Fruit fly (Drosophila melanogaster) whole organism, embryonic: Measurements from ENCODE around the gene CG5214.

ENCODE experiments used
- Abd-B ChIP-seq: fragments of 200-800 bp; sonication (Bioruptor generic); optimal IDR thresholded peaks from 2 replicates; lab custom pipeline; 2018; ENCODE audit warnings: missing biosample characterization, mild to moderate bottlenecking, missing genetic modification characterization, moderate library complexity
- BtbVII ChIP-seq: fragments of 200-800 bp; sonication (Bioruptor generic); optimal IDR thresholded peaks from 3 replicates; lab custom pipeline; 2017; ENCODE audit warnings: missing biosample characterization, mild to moderate bottlenecking, missing genetic modification characterization
- CG10654 ChIP-seq: fragments of 200-800 bp; sonication (Bioruptor generic); optimal IDR thresholded peaks from 2 replicates; lab custom pipeline; 2016; ENCODE audit warnings: missing biosample characterization, missing genetic modification characterization
- CG11456 ChIP-seq: fragments of 200-800 bp; sonication (Bioruptor generic); IDR thresholded peaks from 3 replicates; pipeline ENCODE4 v1.3.6; 2022; ENCODE audit warnings: missing biosample characterization, missing genetic modification characterization
- CG12299 ChIP-seq: fragments of 200-800 bp; sonication (Bioruptor generic); optimal IDR thresholded peaks from 2 replicates; lab custom pipeline; 2018; ENCODE audit warnings: missing biosample characterization, mild to moderate bottlenecking, missing genetic modification characterization
- CG13123 ChIP-seq: fragments of 200-800 bp; sonication (Bioruptor generic); optimal IDR thresholded peaks from 2 replicates; lab custom pipeline; 2016; ENCODE audit warnings: missing biosample characterization, missing genetic modification characterization
- CG13287 ChIP-seq: fragments of 200-800 bp; sonication (Bioruptor generic); IDR thresholded peaks from 2 replicates; pipeline ENCODE4 v1.3.6; 2022; ENCODE audit warnings: missing biosample characterization, missing genetic modification characterization; ENCODE audit not compliant: partially characterized antibody
- CG14441 ChIP-seq: fragments of 200-800 bp; sonication (Bioruptor generic); IDR thresholded peaks from 2 replicates; pipeline ENCODE4 v1.3.6; 2022; ENCODE audit warnings: missing biosample characterization, missing genetic modification characterization
- CG14710 ChIP-seq: fragments of 200-800 bp; sonication (Bioruptor generic); optimal IDR thresholded peaks from 3 replicates; lab custom pipeline; 2019; ENCODE audit warnings: missing biosample characterization, mild to moderate bottlenecking, missing genetic modification characterization, moderate library complexity
- CG15011 ChIP-seq: fragments of 200-800 bp; sonication (Bioruptor generic); optimal IDR thresholded peaks from 3 replicates; lab custom pipeline; 2018; ENCODE audit warnings: missing biosample characterization, mild to moderate bottlenecking, missing genetic modification characterization
- CG1529 ChIP-seq: fragments of 200-800 bp; sonication (Bioruptor generic); optimal IDR thresholded peaks from 3 replicates; lab custom pipeline; 2018; ENCODE audit warnings: missing biosample characterization, missing genetic modification characterization
- CG15479 ChIP-seq: fragments of 200-800 bp; sonication (Bioruptor generic); optimal IDR thresholded peaks from 3 replicates; lab custom pipeline; 2019; ENCODE audit warnings: missing biosample characterization, mild to moderate bottlenecking, missing genetic modification characterization, moderate library complexity
- CG17359 ChIP-seq: fragments of 200-800 bp; sonication (Bioruptor generic); optimal IDR thresholded peaks from 3 replicates; lab custom pipeline; 2018; ENCODE audit warnings: missing biosample characterization, mild to moderate bottlenecking, missing genetic modification characterization, moderate library complexity
- CG18764 ChIP-seq: fragments of 200-800 bp; sonication (Bioruptor generic); optimal IDR thresholded peaks from 3 replicates; lab custom pipeline; 2016; ENCODE audit warnings: missing biosample characterization, missing genetic modification characterization
- CG30403 ChIP-seq: fragments of 200-800 bp; sonication (Bioruptor generic); optimal IDR thresholded peaks from 3 replicates; lab custom pipeline; 2016; ENCODE audit warnings: missing biosample characterization, missing genetic modification characterization
- CG4282 ChIP-seq: fragments of 200-800 bp; sonication (Bioruptor generic); optimal IDR thresholded peaks from 2 replicates; lab custom pipeline; 2016; ENCODE audit warnings: missing biosample characterization, missing genetic modification characterization
- CG6272 ChIP-seq: fragments of 200-800 bp; sonication (Bioruptor generic); IDR thresholded peaks from 2 replicates; pipeline ENCODE4 v1.3.6; 2022; ENCODE audit warnings: missing biosample characterization, missing genetic modification characterization
- CG6689 ChIP-seq: fragments of 200-800 bp; sonication (Bioruptor generic); IDR thresholded peaks from 2 replicates; pipeline ENCODE4 v1.3.6; 2022; ENCODE audit warnings: missing biosample characterization, missing genetic modification characterization
- CG7372 ChIP-seq: fragments of 200-800 bp; sonication (Bioruptor generic); IDR thresholded peaks from 2 replicates; pipeline ENCODE4 v1.3.6; 2022; ENCODE audit warnings: missing biosample characterization, missing genetic modification characterization
- CG7556 ChIP-seq: fragments of 200-800 bp; sonication (Bioruptor generic); optimal IDR thresholded peaks from 2 replicates; lab custom pipeline; 2017; ENCODE audit warnings: missing biosample characterization, mild to moderate bottlenecking, missing genetic modification characterization
- Camta ChIP-seq: fragments of 200-800 bp; sonication (Bioruptor generic); optimal IDR thresholded peaks from 2 replicates; lab custom pipeline; 2016; ENCODE audit warnings: missing biosample characterization, missing genetic modification characterization
- D ChIP-seq, 2 experiments: fragments of 200-800 bp in 1 of 2; fragments of >200 bp in 1 of 2; sonication (Bioruptor generic) in 1 of 2; optimal IDR thresholded peaks; 2 replicates in 1 of 2; 3 replicates in 1 of 2; lab custom pipeline; 2017; ENCODE audit warnings: mild to moderate bottlenecking in 1 of 2, missing biosample characterization in 1 of 2, missing genetic modification characterization in 1 of 2, missing genetic modification reagents in 1 of 2
- Dek ChIP-seq: fragments of 200-800 bp; sonication (Bioruptor generic); optimal IDR thresholded peaks from 3 replicates; lab custom pipeline; 2019; ENCODE audit warnings: missing biosample characterization, mild to moderate bottlenecking, missing genetic modification characterization, moderate library complexity
- Drgx ChIP-seq: fragments of 200-800 bp; sonication (Bioruptor generic); IDR thresholded peaks from 2 replicates; pipeline ENCODE4 v1.3.6; 2022; ENCODE audit warnings: missing biosample characterization, missing genetic modification characterization
- H2.0 ChIP-seq: fragments of 200-800 bp; sonication (Bioruptor generic); IDR thresholded peaks from 2 replicates; pipeline ENCODE4 v1.3.6; 2022; ENCODE audit warnings: missing biosample characterization, missing genetic modification characterization
- HHEX ChIP-seq: fragments of 200-800 bp; sonication (Bioruptor generic); optimal IDR thresholded peaks from 3 replicates; lab custom pipeline; 2017; ENCODE audit warnings: missing biosample characterization, mild to moderate bottlenecking, missing genetic modification characterization, missing genetic modification reagents
- Kr ChIP-seq: fragments of 200-800 bp; sonication (Bioruptor generic); optimal IDR thresholded peaks from 2 replicates; lab custom pipeline; 2017; ENCODE audit warnings: missing biosample characterization, mild to moderate bottlenecking, missing genetic modification characterization
- MTF-1 ChIP-seq: fragments of 200-800 bp; sonication (Bioruptor generic); optimal IDR thresholded peaks from 2 replicates; lab custom pipeline; 2018; ENCODE audit warnings: missing biosample characterization, mild to moderate bottlenecking, missing genetic modification characterization, borderline replicate concordance
- Opbp ChIP-seq: fragments of 200-800 bp; sonication (Bioruptor generic); IDR thresholded peaks from 3 replicates; pipeline ENCODE4 v1.3.6; 2022; ENCODE audit warnings: missing biosample characterization, missing genetic modification characterization; ENCODE audit not compliant: partially characterized antibody
- Rfx ChIP-seq: fragments of 200-800 bp; sonication (Bioruptor generic); IDR thresholded peaks from 2 replicates; pipeline ENCODE4 v1.3.6; 2022; ENCODE audit warnings: missing biosample characterization, missing genetic modification characterization
- Vsx1 ChIP-seq: fragments of 200-800 bp; sonication (Bioruptor generic); optimal IDR thresholded peaks from 2 replicates; lab custom pipeline; 2017; ENCODE audit warnings: missing biosample characterization, mild to moderate bottlenecking, missing genetic modification characterization, missing genetic modification reagents
- bbx ChIP-seq: fragments of 200-800 bp; sonication (Bioruptor generic); IDR thresholded peaks from 2 replicates; pipeline ENCODE4 v1.3.6; 2022; ENCODE audit warnings: missing biosample characterization, missing genetic modification characterization; ENCODE audit not compliant: partially characterized antibody
- btn ChIP-seq: fragments of 200-800 bp; sonication (Bioruptor generic); optimal IDR thresholded peaks from 2 replicates; lab custom pipeline; 2016; ENCODE audit warnings: missing biosample characterization, missing genetic modification characterization
- chinmo ChIP-seq: fragments of 200-800 bp; sonication (Bioruptor generic); IDR thresholded peaks from 4 replicates; pipeline ENCODE4 v1.3.6; 2022; ENCODE audit warnings: missing biosample characterization, missing genetic modification characterization; ENCODE audit not compliant: partially characterized antibody
- chn ChIP-seq: fragments of 200-800 bp; sonication (Bioruptor generic); optimal IDR thresholded peaks from 2 replicates; lab custom pipeline; 2016; ENCODE audit warnings: missing biosample characterization, missing genetic modification characterization
- disco-r ChIP-seq: fragments of 200-800 bp; sonication (Bioruptor generic); optimal IDR thresholded peaks from 2 replicates; lab custom pipeline; 2016; ENCODE audit warnings: missing biosample characterization, missing genetic modification characterization
- esg ChIP-seq: fragments of 200-800 bp; sonication (Bioruptor generic); conservative IDR thresholded peaks from 2 replicates; pipeline ENCODE4 v1.3.6; 2022; ENCODE audit warnings: missing biosample characterization, missing genetic modification characterization
- fu2 ChIP-seq: fragments of 200-800 bp; sonication (Bioruptor generic); optimal IDR thresholded peaks from 2 replicates; lab custom pipeline; 2016; ENCODE audit warnings: missing biosample characterization, missing genetic modification characterization
- gro ChIP-seq: fragments of 200-800 bp; sonication (Bioruptor generic); optimal IDR thresholded peaks from 2 replicates; lab custom pipeline; 2016; ENCODE audit warnings: missing biosample characterization, missing genetic modification characterization
- hb ChIP-seq: fragments of 200-800 bp; sonication (Bioruptor generic); IDR thresholded peaks from 3 replicates; pipeline ENCODE4 v1.3.6; 2022; ENCODE audit warnings: missing biosample characterization, missing genetic modification characterization; ENCODE audit not compliant: partially characterized antibody
- knrl ChIP-seq: fragments of 200-800 bp; sonication (Bioruptor generic); IDR thresholded peaks from 3 replicates; pipeline ENCODE4 v1.3.6; 2022; ENCODE audit warnings: missing biosample characterization, missing genetic modification characterization; ENCODE audit not compliant: partially characterized antibody
- luna ChIP-seq: fragments of 200-800 bp; sonication (Bioruptor generic); optimal IDR thresholded peaks from 2 replicates; lab custom pipeline; 2016; ENCODE audit warnings: missing biosample characterization, missing genetic modification characterization
- mam ChIP-seq: fragments of 200-800 bp; sonication (Bioruptor generic); optimal IDR thresholded peaks from 3 replicates; lab custom pipeline; 2016; ENCODE audit warnings: missing biosample characterization, missing genetic modification characterization
- nom ChIP-seq: fragments of 200-800 bp; sonication (Bioruptor generic); optimal IDR thresholded peaks from 2 replicates; lab custom pipeline; 2017; ENCODE audit warnings: missing biosample characterization, missing genetic modification characterization, mild to moderate bottlenecking, moderate library complexity, missing genetic modification reagents
- pan ChIP-seq, 4 experiments: fragments of >200 bp in 3 of 4; fragments of 200-800 bp in 1 of 4; sonication (Bioruptor generic) in 1 of 4; optimal IDR thresholded peaks in 3 of 4; IDR thresholded peaks in 1 of 4; 2 replicates each; pipeline versions ENCODE4 v1.3.6 to Lab custom; 2017 to 2022; ENCODE audit warnings: missing biosample characterization in 2 of 4, missing genetic modification characterization in 2 of 4, mixed read lengths in 1 of 4
- sr ChIP-seq: fragments of 200-800 bp; sonication (Bioruptor generic); IDR thresholded peaks from 3 replicates; pipeline ENCODE4 v1.3.6; 2022; ENCODE audit warnings: missing biosample characterization, missing genetic modification characterization
- ssp ChIP-seq: fragments of 200-800 bp; sonication (Bioruptor generic); IDR thresholded peaks from 2 replicates; pipeline ENCODE4 v1.3.6; 2022; ENCODE audit warnings: missing biosample characterization, missing genetic modification characterization
- twi ChIP-seq: fragments of 200-800 bp; optimal IDR thresholded peaks from 2 replicates; lab custom pipeline; 2019; ENCODE audit warnings: missing biosample characterization, mild to moderate bottlenecking, missing genetic modification characterization, moderate library complexity
- zen ChIP-seq: fragments of 200-800 bp; sonication (Bioruptor generic); optimal IDR thresholded peaks from 3 replicates; lab custom pipeline; 2018; ENCODE audit warnings: missing biosample characterization, mild to moderate bottlenecking, missing genetic modification characterization, moderate library complexity

Gene CG5214

dm6 chr3R:11226496-11226895 lies 17.6 kb upstream of the CG5214 start, which contains the start of gene CG17726 (continued):
- peak; percentile 96 for TF ChIP-seq twi (tag; lab: Kevin White, UChicago)
- peak; percentile 97 for TF ChIP-seq CG30403
- TF ChIP-seq mam (GFP tag; lab: Kevin White, UChicago) = peak; percentile 90
- 0 out of 3 replicates have a peak, but pooled peaks have one; percentile 30 for TF ChIP-seq knrl (GFP tag; lab: Robert Waterston, UW)
- peak; percentile 57 for TF ChIP-seq btn
- TF ChIP-seq CG11456 (GFP tag; lab: Robert Waterston, UW) = peak; percentile 97
- TF ChIP-seq chn (GFP tag; lab: Kevin White, UChicago) = peak; percentile 94
- TF ChIP-seq zen = peak; percentile 98
- no peak for TF ChIP-seq chinmo (GFP tag; lab: Robert Waterston, UW)
- TF ChIP-seq fu2 = peak; percentile 82
- TF ChIP-seq nom = peak; percentile 93
- peak; percentile 92 for TF ChIP-seq CG1529 (GFP tag; lab: Kevin White, UChicago)
- peak; percentile 97 for TF ChIP-seq CG7372 (GFP tag; lab: Robert Waterston, UW)
- no peak for TF ChIP-seq CG15011 (GFP tag; lab: Kevin White, UChicago)
- TF ChIP-seq CG12299 (tag; lab: Kevin White, UChicago) = peak; percentile 98
- TF ChIP-seq Drgx (GFP tag; lab: Robert Waterston, UW) = peak; percentile 98
- TF ChIP-seq disco-r (GFP tag; lab: Kevin White, UChicago) = peak; percentile 85
- peak; percentile 96 for TF ChIP-seq CG7556
- TF ChIP-seq CG6272 (GFP tag; lab: Robert Waterston, UW) = peak; percentile 93
- peak; percentile 91 for TF ChIP-seq HHEX (GFP tag; lab: Kevin White, UChicago)
- TF ChIP-seq pan (optimal IDR thresholded peaks at IDR 0.05; lab: Kevin White, UChicago) = peak in 1 of 2 experiments; percentile 73
- TF ChIP-seq pan (GFP tag; optimal IDR thresholded peaks at IDR 0.05 in 1 of 2, IDR thresholded peaks at IDR 0.05 in 1 of 2) = peak in 1 of 2 experiments; percentile 98
- peak; percentile 98 for TF ChIP-seq esg (GFP tag; lab: Robert Waterston, UW)
- peak; percentile 65 for TF ChIP-seq CG15479 (GFP tag; lab: Kevin White, UChicago)
- peak; percentile 13 for TF ChIP-seq CG4282
- peak; percentile 97 for TF ChIP-seq Dek (tag; lab: Kevin White, UChicago)
- TF ChIP-seq H2.0 (GFP tag; lab: Robert Waterston, UW) = peak; percentile 98
- TF ChIP-seq BtbVII (GFP tag; lab: Kevin White, UChicago) = peak; percentile 94
- peak; percentile 95 for TF ChIP-seq Camta (GFP tag; lab: Kevin White, UChicago)
- TF ChIP-seq Rfx (GFP tag; lab: Robert Waterston, UW) = peak; percentile 98
- peak; percentile 93 for TF ChIP-seq CG10654 (GFP tag; lab: Kevin White, UChicago)
- no peak for TF ChIP-seq hb (GFP tag; lab: Robert Waterston, UW)
- TF ChIP-seq sr (GFP tag; lab: Robert Waterston, UW) = peak; percentile 76; the same call in 1 of the 3 replicates
- peak; percentile 27 for TF ChIP-seq luna (GFP tag; lab: Kevin White, UChicago)
- TF ChIP-seq CG14441 (GFP tag; lab: Robert Waterston, UW) = peak; percentile 97
- TF ChIP-seq CG18764 (GFP tag; lab: Kevin White, UChicago) = peak; percentile 89
- no peak for TF ChIP-seq Opbp (GFP tag; lab: Robert Waterston, UW)
- peak; percentile 94 for TF ChIP-seq Abd-B (GFP tag; lab: Kevin White, UChicago)
- peak; percentile 92 for TF ChIP-seq MTF-1 (GFP tag; lab: Kevin White, UChicago)
- peak; percentile 56; the same call in 1 of the 2 replicates for TF ChIP-seq CG13287 (GFP tag; lab: Robert Waterston, UW)
- no peak for TF ChIP-seq Vsx1 (GFP tag; lab: Kevin White, UChicago)
- TF ChIP-seq D (optimal IDR thresholded peaks at IDR 0.05; lab: Kevin White, UChicago) = no peak
- peak; percentile 89 for TF ChIP-seq D (GFP tag; optimal IDR thresholded peaks at IDR 0.05; lab: Kevin White, UChicago)
- peak; percentile 80 for TF ChIP-seq gro (GFP tag; lab: Kevin White, UChicago)
- TF ChIP-seq CG17359 (tag; lab: Kevin White, UChicago) = peak; percentile 98
- TF ChIP-seq CG6689 (GFP tag; lab: Robert Waterston, UW) = peak; percentile 99
- peak; percentile 90 for TF ChIP-seq CG13123
- TF ChIP-seq Kr = no peak
- peak; percentile 93 for TF ChIP-seq ssp
- TF ChIP-seq bbx = no peak
- TF ChIP-seq CG14710 (tag; lab: Kevin White, UChicago) = peak; percentile 97
